Worm (Caenorhabditis elegans): Measurements from ENCODE around the gene oac-41.

ce11 chrV:9024713-9025112 lies 2.7 kb upstream of the oac-41 start, which contains the start of gene bus-1:
- no peak for TF ChIP-seq elt-3 (tag; optimal IDR thresholded peaks at IDR 0.05)
- TF ChIP-seq blmp-1 (tag; optimal IDR thresholded peaks at IDR 0.05; ENCODE audit: insufficient read depth) = no peak
- TF ChIP-seq ztf-11 (tag; optimal IDR thresholded peaks at IDR 0.05) = no peak
- TF ChIP-seq lsy-2 (tag; optimal IDR thresholded peaks at IDR 0.05) = no peak
- TF ChIP-seq nhr-12 (tag; optimal IDR thresholded peaks at IDR 0.05) = no peak
- TF ChIP-seq nhr-77 (tag; optimal IDR thresholded peaks at IDR 0.05) = no peak
- no peak for TF ChIP-seq alr-1 (tag; optimal IDR thresholded peaks at IDR 0.05)
- no peak for TF ChIP-seq nhr-11 (tag; optimal IDR thresholded peaks at IDR 0.05)
- TF ChIP-seq mdl-1 (tag; optimal IDR thresholded peaks at IDR 0.05) = no peak
- no peak for TF ChIP-seq unc-55 (GFP tag; optimal IDR thresholded peaks at IDR 0.05)
- no peak for TF ChIP-seq lin-11 (tag; optimal IDR thresholded peaks at IDR 0.05)
- no peak for TF ChIP-seq nhr-25 (tag; optimal IDR thresholded peaks at IDR 0.05)
- TF ChIP-seq fos-1 (tag; optimal IDR thresholded peaks at IDR 0.05) = no peak
